Worm (Caenorhabditis elegans) whole organism, young adult: ENCODE data around the gene his-5.
A peak's percentile ranks its signal among the peaks of the same experiment; 100 is the strongest.

Experiments used
- B0019.2 ChIP-seq: fragments of 200-800 bp; sonication (Bioruptor generic); conservative IDR thresholded peaks from 2 replicates; pipeline ENCODE4 v1.3.6; 2022; ENCODE audit warnings: missing genetic modification reagents, missing genetic modification characterization, missing compliant biosample characterization
- B0336.3 ChIP-seq: fragments of 200-800 bp; sonication (Bioruptor generic); IDR thresholded peaks from 2 replicates; pipeline ENCODE4 v1.3.6; 2022; ENCODE audit warnings: missing genetic modification characterization, missing compliant biosample characterization
- F22D6.2 ChIP-seq: sonication (generic microtip); optimal IDR thresholded peaks from 2 replicates; lab custom pipeline; 2016; ENCODE audit warnings: mild to moderate bottlenecking, missing genetic modification characterization, missing compliant biosample characterization
- F33H1.4 ChIP-seq: fragments of 200-800 bp; sonication (Bioruptor generic); IDR thresholded peaks from 2 replicates; pipeline ENCODE4 v1.3.6; 2022; ENCODE audit warnings: missing genetic modification reagents, missing genetic modification characterization, missing compliant biosample characterization
- F57A8.1 ChIP-seq: fragments of 200-800 bp; sonication (Bioruptor generic); optimal IDR thresholded peaks from 2 replicates; lab custom pipeline; 2018; ENCODE audit warnings: mild to moderate bottlenecking, missing genetic modification characterization, moderate library complexity, missing compliant biosample characterization
- Y56A3A.18 ChIP-seq: fragments of 200-800 bp; sonication (Bioruptor generic); IDR thresholded peaks from 2 replicates; pipeline ENCODE4 v1.3.6; 2022; ENCODE audit warnings: missing genetic modification reagents, missing genetic modification characterization, missing compliant biosample characterization
- akir-1 ChIP-seq: fragments of 200-800 bp; sonication (Bioruptor generic); optimal IDR thresholded peaks from 2 replicates; lab custom pipeline; 2018; ENCODE audit warnings: mild to moderate bottlenecking, missing genetic modification characterization, moderate library complexity, missing compliant biosample characterization
- ama-1 ChIP-seq, 3 experiments: fragments of 150-350 bp in 1 of 3; sonication (generic microtip) in 2 of 3; optimal IDR thresholded peaks; 2 replicates each; lab custom pipeline; 2014 to 2018; ENCODE audit warnings: missing biosample characterization in 2 of 3, missing genetic modification characterization in 2 of 3, missing genetic modification reagents in 2 of 3
- atf-7 ChIP-seq: sonication (generic microtip); optimal IDR thresholded peaks from 2 replicates; lab custom pipeline; 2017; ENCODE audit warnings: mild to moderate bottlenecking, missing genetic modification characterization, missing compliant biosample characterization
- athp-1 ChIP-seq: sonication (generic microtip); optimal IDR thresholded peaks from 2 replicates; lab custom pipeline; 2017; ENCODE audit warnings: mild to moderate bottlenecking, missing genetic modification characterization, missing compliant biosample characterization
- attf-3 ChIP-seq: fragments of 200-800 bp; sonication (Bioruptor generic); conservative IDR thresholded peaks from 2 replicates; pipeline ENCODE4 v1.3.6; 2022; ENCODE audit warnings: missing genetic modification reagents, missing genetic modification characterization, missing compliant biosample characterization
- attf-5 ChIP-seq: fragments of 200-800 bp; sonication (Bioruptor generic); optimal IDR thresholded peaks from 2 replicates; lab custom pipeline; 2018; ENCODE audit warnings: mild to moderate bottlenecking, missing genetic modification characterization, missing compliant biosample characterization
- ccch-3 ChIP-seq: fragments of 200-800 bp; sonication (Bioruptor generic); optimal IDR thresholded peaks from 2 replicates; lab custom pipeline; 2018; ENCODE audit warnings: mild to moderate bottlenecking, missing genetic modification characterization, missing compliant biosample characterization
- cebp-1 ChIP-seq, 2 experiments: fragments of 200-800 bp in 1 of 2; sonication (Bioruptor generic) in 1 of 2; sonication (generic microtip) in 1 of 2; IDR thresholded peaks in 1 of 2; optimal IDR thresholded peaks in 1 of 2; 2 replicates each; pipeline versions ENCODE4 v1.3.6 to Lab custom; 2017 to 2022; ENCODE audit warnings: missing compliant biosample characterization in 2 of 2, missing genetic modification characterization in 2 of 2, mild to moderate bottlenecking in 1 of 2, missing genetic modification reagents in 1 of 2, moderate library complexity in 1 of 2
- cebp-2 ChIP-seq: fragments of 200-800 bp; sonication (Bioruptor generic); IDR thresholded peaks from 2 replicates; pipeline ENCODE4 v1.3.6; 2022; ENCODE audit warnings: missing genetic modification characterization, missing compliant biosample characterization
- ceh-100 ChIP-seq: fragments of 200-800 bp; sonication (Bioruptor generic); IDR thresholded peaks from 2 replicates; pipeline ENCODE4 v1.3.6; 2022; ENCODE audit warnings: missing genetic modification reagents, missing genetic modification characterization, missing compliant biosample characterization
- ceh-79 ChIP-seq: sonication (generic microtip); optimal IDR thresholded peaks from 2 replicates; lab custom pipeline; 2017; ENCODE audit warnings: mild to moderate bottlenecking, missing genetic modification characterization, missing compliant biosample characterization
- ceh-91 ChIP-seq: fragments of 200-800 bp; sonication (Bioruptor generic); IDR thresholded peaks from 2 replicates; pipeline ENCODE4 v1.3.6; 2022; ENCODE audit warnings: missing genetic modification reagents, missing genetic modification characterization, missing compliant biosample characterization
- chd-7 ChIP-seq: sonication (generic microtip); optimal IDR thresholded peaks from 2 replicates; lab custom pipeline; 2016; ENCODE audit warnings: mild to moderate bottlenecking, missing genetic modification characterization, moderate library complexity, missing compliant biosample characterization
- die-1 ChIP-seq: sonication (generic microtip); optimal IDR thresholded peaks from 2 replicates; lab custom pipeline; 2016; ENCODE audit warnings: missing genotype, mild to moderate bottlenecking, missing genetic modification characterization, missing compliant biosample characterization
- egl-44 ChIP-seq: fragments of 200-800 bp; sonication (Bioruptor generic); IDR thresholded peaks from 2 replicates; pipeline ENCODE4 v1.3.6; 2022; ENCODE audit warnings: missing genetic modification reagents, missing genetic modification characterization, missing compliant biosample characterization
- egrh-3 ChIP-seq: fragments of 200-800 bp; sonication (Bioruptor generic); IDR thresholded peaks from 2 replicates; pipeline ENCODE4 v1.3.6; 2022; ENCODE audit warnings: missing genetic modification reagents, missing genetic modification characterization, missing compliant biosample characterization
- ekl-4 ChIP-seq: fragments of 200-800 bp; sonication (Bioruptor generic); IDR thresholded peaks from 2 replicates; pipeline ENCODE4 v1.3.6; 2022; ENCODE audit warnings: missing genetic modification reagents, missing genetic modification characterization, missing compliant biosample characterization
- hmg-20 ChIP-seq: fragments of 200-800 bp; sonication (Bioruptor generic); IDR thresholded peaks from 2 replicates; pipeline ENCODE4 v1.3.6; 2022; ENCODE audit warnings: missing genetic modification reagents, missing genetic modification characterization, missing compliant biosample characterization
- hrde-1 ChIP-seq: sonication (generic microtip); optimal IDR thresholded peaks from 2 replicates; lab custom pipeline; 2016; ENCODE audit warnings: missing genetic modification characterization, mild to moderate bottlenecking, missing compliant biosample characterization, moderate library complexity, missing genotype, missing genetic modification reagents, borderline replicate concordance
- let-526 ChIP-seq: fragments of 200-800 bp; sonication (Bioruptor generic); IDR thresholded peaks from 2 replicates; pipeline ENCODE4 v1.3.6; 2022; ENCODE audit warnings: missing genetic modification reagents, missing genetic modification characterization, missing compliant biosample characterization
- let-607 ChIP-seq, 2 experiments: fragments of 200-800 bp in 1 of 2; sonication (Bioruptor generic) in 1 of 2; sonication (generic microtip) in 1 of 2; optimal IDR thresholded peaks; 2 replicates each; lab custom pipeline; 2016 to 2018; ENCODE audit warnings: mild to moderate bottlenecking in 2 of 2, missing compliant biosample characterization in 2 of 2, missing genetic modification characterization in 2 of 2, moderate library complexity in 2 of 2, missing genotype in 1 of 2
- lin-26 ChIP-seq: fragments of 200-800 bp; sonication (Bioruptor generic); IDR thresholded peaks from 2 replicates; pipeline ENCODE4 v1.3.6; 2022; ENCODE audit warnings: missing genetic modification reagents, missing genetic modification characterization, missing compliant biosample characterization
- lin-40 ChIP-seq: sonication (generic microtip); optimal IDR thresholded peaks from 2 replicates; lab custom pipeline; 2016; ENCODE audit warnings: missing genetic modification characterization, mild to moderate bottlenecking, missing compliant biosample characterization, missing genotype, missing genetic modification reagents
- lsl-1 ChIP-seq: fragments of 200-800 bp; sonication (Bioruptor generic); optimal IDR thresholded peaks from 2 replicates; lab custom pipeline; 2018; ENCODE audit warnings: mild to moderate bottlenecking, missing genetic modification characterization, moderate library complexity, missing compliant biosample characterization
- madf-3 ChIP-seq: fragments of 200-800 bp; sonication (Bioruptor generic); IDR thresholded peaks from 2 replicates; pipeline ENCODE4 v1.3.6; 2022; ENCODE audit warnings: missing genetic modification reagents, missing genetic modification characterization, missing compliant biosample characterization
- mel-28 ChIP-seq: sonication (generic microtip); optimal IDR thresholded peaks from 2 replicates; lab custom pipeline; 2016; ENCODE audit warnings: borderline replicate concordance, mild to moderate bottlenecking, missing genetic modification characterization, missing compliant biosample characterization
- mes-4 ChIP-seq: sonication (generic microtip); optimal IDR thresholded peaks from 2 replicates; lab custom pipeline; 2016; ENCODE audit warnings: missing genotype, missing genetic modification characterization, missing compliant biosample characterization
- nfyb-1 ChIP-seq: fragments of 200-800 bp; sonication (Bioruptor generic); IDR thresholded peaks from 2 replicates; pipeline ENCODE4 v1.3.6; 2022; ENCODE audit warnings: missing genetic modification reagents, missing genetic modification characterization, missing compliant biosample characterization
- nhr-120 ChIP-seq: fragments of 200-800 bp; sonication (Bioruptor generic); IDR thresholded peaks from 2 replicates; pipeline ENCODE4 v1.3.6; 2022; ENCODE audit warnings: missing genetic modification characterization, missing compliant biosample characterization
- nhr-179 ChIP-seq: sonication (generic microtip); optimal IDR thresholded peaks from 2 replicates; lab custom pipeline; 2016; ENCODE audit warnings: mild to moderate bottlenecking, missing genetic modification characterization, missing compliant biosample characterization
- nhr-80 ChIP-seq: sonication (generic microtip); optimal IDR thresholded peaks from 2 replicates; lab custom pipeline; 2016; ENCODE audit warnings: missing genetic modification characterization, missing compliant biosample characterization
- pha-4 ChIP-seq: fragments of 150-350 bp; sonication (generic microtip); optimal IDR thresholded peaks from 2 replicates; lab custom pipeline; 2014; ENCODE audit warnings: missing biosample characterization, missing genetic modification reagents, missing genetic modification characterization
- rpc-1 ChIP-seq, 2 experiments: fragments of 150-350 bp in 1 of 2; sonication (generic microtip) in 1 of 2; optimal IDR thresholded peaks; 2 replicates each; lab custom pipeline; 2014 to 2018; ENCODE audit warnings: missing biosample characterization in 1 of 2, missing genetic modification characterization in 1 of 2, missing genetic modification reagents in 1 of 2, missing genotype in 1 of 2
- sdz-38 ChIP-seq: sonication (generic microtip); optimal IDR thresholded peaks from 2 replicates; lab custom pipeline; 2016; ENCODE audit warnings: missing genotype, missing genetic modification characterization, missing compliant biosample characterization
- snpc-1.3 ChIP-seq: sonication (generic microtip); optimal IDR thresholded peaks from 2 replicates; lab custom pipeline; 2017; ENCODE audit warnings: missing genetic modification characterization, mild to moderate bottlenecking, missing compliant biosample characterization, antibody characterized with exemption, moderate library complexity, missing genotype, missing genetic modification reagents; ENCODE audit not compliant: insufficient read depth
- tbp1 ChIP-seq: fragments of 200-800 bp; sonication (Bioruptor generic); optimal IDR thresholded peaks from 2 replicates; lab custom pipeline; 2018; ENCODE audit warnings: mild to moderate bottlenecking, missing genetic modification characterization, missing compliant biosample characterization
- tbx-9 ChIP-seq: sonication (generic microtip); optimal IDR thresholded peaks from 2 replicates; lab custom pipeline; 2016; ENCODE audit warnings: borderline replicate concordance, missing genetic modification characterization, inconsistent platforms, missing compliant biosample characterization
- tlf-1 ChIP-seq: fragments of 200-800 bp; sonication (Bioruptor generic); optimal IDR thresholded peaks from 2 replicates; lab custom pipeline; 2018; ENCODE audit warnings: mild to moderate bottlenecking, missing genetic modification characterization, missing compliant biosample characterization
- zfh-2 ChIP-seq: fragments of 200-800 bp; sonication (Bioruptor generic); conservative IDR thresholded peaks from 2 replicates; pipeline ENCODE4 v1.3.6; 2022; ENCODE audit warnings: missing genetic modification reagents, missing genetic modification characterization, missing compliant biosample characterization
- ztf-26 ChIP-seq: sonication (generic microtip); optimal IDR thresholded peaks from 2 replicates; lab custom pipeline; 2017; ENCODE audit warnings: missing genetic modification characterization, missing compliant biosample characterization
- ztf-28 ChIP-seq: fragments of 200-800 bp; sonication (Bioruptor generic); IDR thresholded peaks from 2 replicates; pipeline ENCODE4 v1.3.6; 2022; ENCODE audit warnings: missing genetic modification reagents, missing genetic modification characterization, missing compliant biosample characterization

his-5 gene

DNA sequence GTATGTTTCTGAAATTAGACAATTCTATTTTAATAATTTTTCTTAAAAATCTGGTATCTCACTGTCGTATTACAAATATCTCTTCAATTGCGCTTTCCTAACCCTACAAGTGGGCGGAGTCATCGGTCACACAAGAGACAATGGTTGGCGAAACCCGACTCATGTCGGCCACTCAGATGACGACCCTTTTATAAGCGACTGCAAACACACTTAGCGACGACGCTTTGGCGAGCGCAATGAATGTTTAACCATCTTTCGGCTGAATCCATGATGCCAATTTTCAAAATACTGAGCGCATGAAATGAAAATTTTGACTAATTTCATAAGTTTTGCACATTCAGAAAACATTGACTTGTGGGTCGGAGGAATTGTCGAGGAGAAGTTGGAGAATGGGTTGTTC, 34.7 kb upstream of the his-5 start (continued):
- TF ChIP-seq ceh-79: peak; percentile 100
- no peak for TF ChIP-seq pha-4 (tag; lab: Kevin White, UChicago)
- TF ChIP-seq die-1 (tag; lab: Kevin White, UChicago): peak; percentile 99
- peak; percentile 94 for TF ChIP-seq mel-28
- TF ChIP-seq ceh-91 (GFP tag; lab: Robert Waterston, UW): peak; percentile 78
- TF ChIP-seq ama-1 (optimal IDR thresholded peaks at IDR 0.05; lab: Kevin White, UChicago): peak; percentile 59
- peak; percentile 96 to 97 for TF ChIP-seq ama-1 (GFP tag; optimal IDR thresholded peaks at IDR 0.05; lab: Kevin White, UChicago)
- TF ChIP-seq tbp1 (GFP tag; lab: Kevin White, UChicago): peak; percentile 100
- peak; percentile 100 for TF ChIP-seq F57A8.1 (GFP tag; lab: Kevin White, UChicago)
- TF ChIP-seq ztf-28 (GFP tag; lab: Robert Waterston, UW): peak; percentile 98
- TF ChIP-seq lsl-1 (GFP tag; lab: Kevin White, UChicago): peak; percentile 82
- peak; percentile 100 for TF ChIP-seq chd-7 (tag; lab: Kevin White, UChicago)
- peak; percentile 95 for TF ChIP-seq akir-1
- peak; percentile 69 for TF ChIP-seq egrh-3
- peak; percentile 98 for TF ChIP-seq attf-5
- TF ChIP-seq snpc-1.3 (tag; lab: Kevin White, UChicago): peak; percentile 98
- TF ChIP-seq tbx-9 (tag; lab: Kevin White, UChicago): peak; percentile 100
- peak; percentile 100 for TF ChIP-seq lin-26 (GFP tag; lab: Robert Waterston, UW)
- peak; percentile 92 for TF ChIP-seq B0019.2 (GFP tag; lab: Robert Waterston, UW)
- TF ChIP-seq ceh-100: peak; percentile 91
- TF ChIP-seq nhr-80: peak; percentile 68
- TF ChIP-seq hrde-1 (tag; lab: Kevin White, UChicago): peak; percentile 98
- peak; percentile 100 for TF ChIP-seq Y56A3A.18 (GFP tag; lab: Robert Waterston, UW)
- peak; percentile 99 for TF ChIP-seq nfyb-1
- TF ChIP-seq attf-3 (GFP tag; lab: Robert Waterston, UW): peak; percentile 80
- TF ChIP-seq ccch-3 (GFP tag; lab: Kevin White, UChicago): peak; percentile 98
- peak; percentile 91 for TF ChIP-seq let-607 (tag; optimal IDR thresholded peaks at IDR 0.05; lab: Kevin White, UChicago)
- TF ChIP-seq rpc-1 (optimal IDR thresholded peaks at IDR 0.05; lab: Kevin White, UChicago): peak; percentile 98
- TF ChIP-seq rpc-1 (tag; optimal IDR thresholded peaks at IDR 0.05; lab: Kevin White, UChicago): peak; percentile 100
- TF ChIP-seq F22D6.2 (tag; lab: Kevin White, UChicago): peak; percentile 91
- peak; percentile 96 for TF ChIP-seq madf-3 (GFP tag; lab: Robert Waterston, UW)
- TF ChIP-seq athp-1 (tag; lab: Kevin White, UChicago): peak; percentile 100
- TF ChIP-seq nhr-120 (GFP tag; lab: Robert Waterston, UW): peak; percentile 100
- peak; percentile 77 for TF ChIP-seq F33H1.4 (GFP tag; lab: Robert Waterston, UW)
- TF ChIP-seq hmg-20: peak; percentile 98
- peak; percentile 90 for TF ChIP-seq nhr-179 (tag; lab: Kevin White, UChicago)
- TF ChIP-seq sdz-38 (tag; lab: Kevin White, UChicago): peak; percentile 77
- TF ChIP-seq cebp-2: peak; percentile 100
- peak; percentile 99 for TF ChIP-seq B0336.3
- TF ChIP-seq zfh-2 (GFP tag; lab: Robert Waterston, UW): no peak
- peak; percentile 98 for TF ChIP-seq atf-7
- peak; percentile 95 for TF ChIP-seq ztf-26
- TF ChIP-seq ekl-4: peak; percentile 99
- peak; percentile 96 for TF ChIP-seq mes-4
- peak; percentile 95 for TF ChIP-seq lin-40 (tag; lab: Kevin White, UChicago)
- TF ChIP-seq let-526 (GFP tag; lab: Robert Waterston, UW): peak; percentile 96
- TF ChIP-seq cebp-1 (GFP tag; IDR thresholded peaks at IDR 0.05; lab: Robert Waterston, UW): peak; percentile 88
- peak; percentile 97 for TF ChIP-seq cebp-1 (tag; optimal IDR thresholded peaks at IDR 0.05; lab: Kevin White, UChicago)
- peak; percentile 100 for TF ChIP-seq egl-44 (GFP tag; lab: Robert Waterston, UW)
- TF ChIP-seq tlf-1 (GFP tag; lab: Kevin White, UChicago): peak; percentile 96
